Fruit fly (Drosophila melanogaster): ENCODE results near the gene Rpp30.

Rpp30 gene

DNA sequence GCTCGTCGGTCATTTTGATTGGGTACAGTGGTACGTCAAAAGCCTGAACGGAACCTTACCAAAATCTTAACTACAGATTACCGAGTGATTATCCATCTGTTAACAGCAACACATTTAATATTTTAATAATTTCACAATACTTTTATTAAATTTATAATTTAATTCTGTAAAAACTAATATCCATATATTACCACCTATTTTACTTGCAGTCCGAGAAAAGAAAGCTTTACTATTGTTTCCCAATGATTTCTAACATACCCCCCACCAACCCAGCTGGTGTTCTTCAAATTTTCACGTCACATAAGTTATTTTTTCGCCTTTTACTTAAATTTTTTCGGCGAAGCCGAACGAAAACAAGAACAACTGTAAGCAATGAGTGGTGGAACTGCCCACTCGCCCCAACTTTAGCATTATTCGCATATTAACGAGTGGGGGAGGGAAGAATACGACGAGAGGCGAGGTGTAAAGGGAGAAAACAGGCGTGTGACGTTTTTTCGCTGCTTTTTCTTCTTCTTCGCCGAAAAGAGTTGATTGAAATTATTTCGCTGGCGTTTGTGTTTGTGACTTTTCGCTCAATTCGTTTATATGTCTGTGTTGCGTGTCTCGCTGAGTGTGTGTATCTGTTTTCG, 4.2 kb downstream of the Rpp30 start (continued):
- TF ChIP-seq CG6808 (GFP tag; optimal IDR thresholded peaks at IDR 0.05) (peak; percentile 42), vri (GFP tag; optimal IDR thresholded peaks at IDR 0.05) (peak; percentile 28), CG16779 (tag; optimal IDR thresholded peaks at IDR 0.05) (peak; percentile 25), lz (GFP tag; optimal IDR thresholded peaks at IDR 0.05) (peak; percentile 55), svp (GFP tag) (peak; percentile 71), spab (GFP tag; optimal IDR thresholded peaks at IDR 0.05) (peak; percentile 61), CG9139 (GFP tag; optimal IDR thresholded peaks at IDR 0.05) (no peak), Eip75B (GFP tag; optimal IDR thresholded peaks at IDR 0.05) (no peak), Ets96B (tag; optimal IDR thresholded peaks at IDR 0.05) (peak; percentile 67), pdm3 (GFP tag; optimal IDR thresholded peaks at IDR 0.05) (peak; percentile 51), CG8319 (GFP tag; optimal IDR thresholded peaks at IDR 0.05) (peak; percentile 55), CG6792 (GFP tag; optimal IDR thresholded peaks at IDR 0.05) (peak; percentile 73), CG6163 (GFP tag; IDR thresholded peaks at IDR 0.05) (0 out of 3 replicates have a peak, but pooled peaks have one; percentile 11), CG6854 (GFP tag; optimal IDR thresholded peaks at IDR 0.05) (peak; percentile 52), CG4318 (GFP tag; optimal IDR thresholded peaks at IDR 0.05) (peak; percentile 78), Hr39 (GFP tag; optimal IDR thresholded peaks at IDR 0.05) (peak; percentile 58), CG15336 (GFP tag; IDR thresholded peaks at IDR 0.05) (peak; percentile 70), Lpt (GFP tag; optimal IDR thresholded peaks at IDR 0.05) (peak; percentile 5), topi (GFP tag; optimal IDR thresholded peaks at IDR 0.05) (peak; percentile 71), CG3919 (GFP tag; optimal IDR thresholded peaks at IDR 0.05) (peak; percentile 67), CG11902 (GFP tag; optimal IDR thresholded peaks at IDR 0.05) (peak; percentile 52), cyc (GFP tag; optimal IDR thresholded peaks at IDR 0.05) (peak; percentile 54), Ets21C (GFP tag; optimal IDR thresholded peaks at IDR 0.05) (no peak), eg (GFP tag; IDR thresholded peaks at IDR 0.05) (peak; percentile 72), CG3032 (tag; optimal IDR thresholded peaks at IDR 0.05) (peak; percentile 56), fkh (GFP tag; optimal IDR thresholded peaks at IDR 0.05) (no peak), Hr4 (GFP tag; optimal IDR thresholded peaks at IDR 0.05) (peak; percentile 66)

DNA sequence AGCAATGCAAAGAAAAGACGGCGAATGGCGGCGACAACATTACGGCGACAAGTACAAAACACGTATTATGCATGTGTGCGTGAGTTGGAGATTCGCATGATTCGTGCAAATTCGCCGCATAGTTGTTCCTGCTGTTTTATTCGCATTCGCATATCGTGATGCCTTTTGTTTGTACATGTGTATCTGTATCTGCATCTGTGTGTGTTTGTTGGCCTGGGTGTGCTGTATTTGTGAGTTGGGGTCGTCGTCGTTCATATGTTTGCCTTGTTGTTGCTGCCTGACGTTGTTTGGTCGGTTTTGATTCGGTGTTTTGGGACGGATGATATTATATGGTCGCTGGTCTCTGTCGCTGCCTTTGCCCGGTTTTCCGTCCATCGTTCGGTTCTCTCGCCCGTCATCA, 4.7 kb downstream of the Rpp30 start:
- TF ChIP-seq ss (GFP tag; optimal IDR thresholded peaks at IDR 0.05) = peak in 1 of 2 experiments; percentile 43
- TF ChIP-seq lz (GFP tag; optimal IDR thresholded peaks at IDR 0.05) = no peak

DNA sequence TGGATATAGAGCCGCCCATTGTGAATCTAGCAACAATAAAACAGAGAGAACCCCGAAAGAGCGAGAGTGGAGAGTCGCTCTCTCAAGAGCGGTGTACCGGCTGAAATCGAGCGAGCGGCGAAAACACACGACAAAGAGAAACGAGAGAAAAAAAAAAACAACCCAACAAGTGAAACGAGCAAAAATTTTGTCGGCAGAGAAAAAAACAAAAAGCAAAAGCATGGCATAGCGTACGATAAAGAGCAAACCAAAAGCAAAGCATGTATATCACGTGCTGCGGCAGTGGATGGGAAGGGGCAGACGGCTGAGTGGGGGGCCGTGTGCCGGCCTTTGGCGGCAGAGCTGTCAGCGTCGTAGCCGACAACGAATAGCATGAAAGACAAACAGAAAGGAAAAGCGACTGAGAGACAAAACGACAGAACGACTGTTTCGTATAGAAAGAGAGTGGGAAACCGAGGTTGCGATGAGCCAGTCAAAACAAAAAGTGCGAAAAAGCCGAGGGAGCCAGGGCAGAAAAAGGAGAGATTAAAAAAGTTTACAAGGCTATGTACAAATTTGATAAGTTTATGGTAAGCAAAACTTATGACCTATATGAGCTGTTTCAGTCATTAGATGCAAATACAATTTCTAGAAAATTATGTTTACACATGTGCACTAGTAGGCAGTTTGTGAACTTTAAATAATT, 5.4 kb downstream of the Rpp30 start:
- TF ChIP-seq CG32006 (GFP tag; optimal IDR thresholded peaks at IDR 0.05) (peak; percentile 37), dsx (GFP tag; optimal IDR thresholded peaks at IDR 0.05; ENCODE audit: poor library complexity, severe bottlenecking) (peak; percentile 56), CG4318 (GFP tag; optimal IDR thresholded peaks at IDR 0.05) (no peak), esn (GFP tag; optimal IDR thresholded peaks at IDR 0.05) (peak; percentile 38), fd59A (GFP tag; optimal IDR thresholded peaks at IDR 0.05) (no peak), CG8632 (GFP tag; optimal IDR thresholded peaks at IDR 0.05) (peak; percentile 20), Eip78C (GFP tag) (peak; percentile 88), dac (GFP tag; optimal IDR thresholded peaks at IDR 0.05) (no peak), Lpt (GFP tag; optimal IDR thresholded peaks at IDR 0.05) (peak; percentile 79), eg (GFP tag; IDR thresholded peaks at IDR 0.05) (peak; percentile 92), pdm3 (GFP tag; optimal IDR thresholded peaks at IDR 0.05) (no peak), OdsH (GFP tag; optimal IDR thresholded peaks at IDR 0.05) (no peak), CG6854 (GFP tag; optimal IDR thresholded peaks at IDR 0.05) (peak; percentile 81), net (GFP tag; optimal IDR thresholded peaks at IDR 0.05) (peak; percentile 76), CG6276 (GFP tag; optimal IDR thresholded peaks at IDR 0.05) (peak; percentile 82), CG31627 (GFP tag; optimal IDR thresholded peaks at IDR 0.05) (no peak), cyc (GFP tag; optimal IDR thresholded peaks at IDR 0.05) (no peak), CG9139 (GFP tag; optimal IDR thresholded peaks at IDR 0.05) (peak; percentile 88), CG8319 (GFP tag; optimal IDR thresholded peaks at IDR 0.05) (peak; percentile 8), CG6163 (GFP tag; IDR thresholded peaks at IDR 0.05) (peak; percentile 96), Sox15 (GFP tag; optimal IDR thresholded peaks at IDR 0.05) (no peak), lz (GFP tag; optimal IDR thresholded peaks at IDR 0.05) (no peak), Blimp-1 (GFP tag; optimal IDR thresholded peaks at IDR 0.05) (no peak), acj6 (GFP tag; optimal IDR thresholded peaks at IDR 0.05) (no peak), salr (GFP tag; optimal IDR thresholded peaks at IDR 0.05) (peak; percentile 41 to 50), topi (GFP tag; optimal IDR thresholded peaks at IDR 0.05) (no peak), Met (GFP tag; optimal IDR thresholded peaks at IDR 0.05) (no peak), CG15336 (GFP tag; IDR thresholded peaks at IDR 0.05) (peak; percentile 83), ss (GFP tag; optimal IDR thresholded peaks at IDR 0.05) (peak; percentile 87 to 93)
